Fruit fly (Drosophila melanogaster): ENCODE results near the gene CG43736.

CG43736 gene

DNA sequence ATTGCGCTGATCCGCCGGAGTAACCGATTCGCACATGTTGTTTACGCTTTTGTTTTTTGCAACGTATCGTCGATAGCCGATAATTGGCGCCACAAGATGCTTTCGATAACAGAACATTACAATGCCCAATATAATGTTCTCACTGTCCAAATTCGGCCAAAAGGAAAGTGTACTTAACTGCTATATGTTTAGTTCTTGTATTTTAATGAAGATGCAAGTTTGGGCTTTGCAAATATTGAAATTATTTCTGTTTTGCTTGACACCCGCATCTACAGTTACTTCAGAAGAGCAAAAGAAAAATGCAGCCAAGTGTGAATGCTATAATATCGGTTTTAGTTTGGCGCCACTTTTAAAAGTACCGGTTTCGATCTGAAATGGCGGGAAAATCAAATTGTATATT, 11.1 kb upstream of the CG43736 start:
- TF ChIP-seq Vsx2 (GFP tag; optimal IDR thresholded peaks at IDR 0.05; ENCODE audit: partially characterized antibody), result no peak
- TF ChIP-seq woc (GFP tag; optimal IDR thresholded peaks at IDR 0.05), result peak; percentile 81
- peak; percentile 93 for TF ChIP-seq fru (GFP tag; optimal IDR thresholded peaks at IDR 0.05)
- peak; percentile 24 for TF ChIP-seq lola (GFP tag; optimal IDR thresholded peaks at IDR 0.05)
- peak; percentile 80 for TF ChIP-seq OdsH (GFP tag; optimal IDR thresholded peaks at IDR 0.05)
- no peak for TF ChIP-seq CrebA (GFP tag; optimal IDR thresholded peaks at IDR 0.05; ENCODE audit: borderline replicate concordance)
- peak; percentile 100 for TF ChIP-seq N (GFP tag; optimal IDR thresholded peaks at IDR 0.05)
- peak; percentile 91 for TF ChIP-seq ey (GFP tag; optimal IDR thresholded peaks at IDR 0.05)
- peak; percentile 39 for TF ChIP-seq Mio (GFP tag; optimal IDR thresholded peaks at IDR 0.05)
- peak; percentile 91 for TF ChIP-seq dmrt93B (GFP tag; optimal IDR thresholded peaks at IDR 0.05)
- peak; percentile 86 for TF ChIP-seq sv (GFP tag; optimal IDR thresholded peaks at IDR 0.05)
- TF ChIP-seq br (GFP tag; optimal IDR thresholded peaks at IDR 0.05), result peak; percentile 88
- no peak for TF ChIP-seq brk (GFP tag; optimal IDR thresholded peaks at IDR 0.05)
- no peak for TF ChIP-seq Hr83 (GFP tag; optimal IDR thresholded peaks at IDR 0.05; ENCODE audit: poor library complexity, severe bottlenecking)
- peak; percentile 15 for TF ChIP-seq Jra (GFP tag; optimal IDR thresholded peaks at IDR 0.05)
- peak; percentile 96 for TF ChIP-seq HLH106 (tag; optimal IDR thresholded peaks at IDR 0.05)
- no peak for TF ChIP-seq tai (GFP tag; optimal IDR thresholded peaks at IDR 0.05)
- no peak for TF ChIP-seq pan (optimal IDR thresholded peaks at IDR 0.05)
- peak; percentile 85 for TF ChIP-seq Hr78 (GFP tag; optimal IDR thresholded peaks at IDR 0.05)
- no peak for TF ChIP-seq dl (GFP tag; optimal IDR thresholded peaks at IDR 0.05; ENCODE audit: insufficient read depth in 1 of 2, partially characterized antibody in 2 of 2)
- TF ChIP-seq dsf (GFP tag; optimal IDR thresholded peaks at IDR 0.05; ENCODE audit: borderline replicate concordance), result no peak
- no peak for TF ChIP-seq Dif (GFP tag; optimal IDR thresholded peaks at IDR 0.05; ENCODE audit: partially characterized antibody)
- peak; percentile 30 for TF ChIP-seq Abd-B (GFP tag; optimal IDR thresholded peaks at IDR 0.05)
- TF ChIP-seq foxo (GFP tag; optimal IDR thresholded peaks at IDR 0.05), result peak; percentile 65 to 95
- peak; percentile 76 for TF ChIP-seq psq (GFP tag; optimal IDR thresholded peaks at IDR 0.05)
- no peak for TF ChIP-seq Dfd (GFP tag; optimal IDR thresholded peaks at IDR 0.05)
- TF ChIP-seq rgr (GFP tag; optimal IDR thresholded peaks at IDR 0.05), result peak; percentile 91
- peak; percentile 93 for TF ChIP-seq h (GFP tag; optimal IDR thresholded peaks at IDR 0.05)
- TF ChIP-seq Sp1 (GFP tag; optimal IDR thresholded peaks at IDR 0.05), result peak; percentile 90
- peak; percentile 92 for TF ChIP-seq CG9705 (GFP tag; optimal IDR thresholded peaks at IDR 0.05)
- peak; percentile 79 for TF ChIP-seq CG32264 (GFP tag; optimal IDR thresholded peaks at IDR 0.05)
- TF ChIP-seq usp (GFP tag; optimal IDR thresholded peaks at IDR 0.05), result no peak
- peak; percentile 19 for TF ChIP-seq Myc (optimal IDR thresholded peaks at IDR 0.05)
- no peak for TF ChIP-seq jim (GFP tag; optimal IDR thresholded peaks at IDR 0.05)
- TF ChIP-seq Hnf4 (GFP tag; optimal IDR thresholded peaks at IDR 0.05), result peak; percentile 88
- no peak for TF ChIP-seq Rel (GFP tag; optimal IDR thresholded peaks at IDR 0.05)
- peak; percentile 82 for TF ChIP-seq Rel (tag; optimal IDR thresholded peaks at IDR 0.05)
- TF ChIP-seq sage (GFP tag; optimal IDR thresholded peaks at IDR 0.05), result peak; percentile 71
- TF ChIP-seq GATAd (GFP tag; optimal IDR thresholded peaks at IDR 0.05), result no peak

DNA sequence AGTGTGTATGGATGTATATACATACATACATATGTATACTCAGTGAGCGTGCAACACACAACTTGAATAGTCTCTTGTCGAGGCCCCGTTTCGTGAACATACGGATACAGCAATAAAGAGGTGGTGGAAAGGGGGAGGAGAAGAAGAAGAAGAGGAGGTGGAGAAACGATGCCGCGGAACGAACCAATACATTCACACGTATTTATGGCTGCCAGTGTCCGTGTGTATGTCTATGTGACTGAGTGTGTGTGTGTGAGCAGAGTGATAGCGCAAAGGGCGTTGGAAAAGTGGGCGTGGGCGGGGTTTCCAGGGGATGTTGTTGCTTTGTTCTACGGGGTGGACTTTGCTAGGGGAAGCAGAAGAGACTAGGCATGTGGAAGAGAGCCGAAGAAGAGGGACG, 10.3 kb upstream of the CG43736 start:
- TF ChIP-seq Dif (GFP tag; optimal IDR thresholded peaks at IDR 0.05; ENCODE audit: partially characterized antibody) (peak; percentile 31), psq (GFP tag; optimal IDR thresholded peaks at IDR 0.05) (peak; percentile 77), Rel (GFP tag; optimal IDR thresholded peaks at IDR 0.05) (no peak), Rel (tag; optimal IDR thresholded peaks at IDR 0.05) (peak; percentile 67), Abd-B (GFP tag; optimal IDR thresholded peaks at IDR 0.05) (no peak), Sp1 (GFP tag; optimal IDR thresholded peaks at IDR 0.05) (peak; percentile 45)

dm6 chrX:6854563-6854962, 9.1 kb upstream of the CG43736 start:
- no peak for TF ChIP-seq GATAd (GFP tag; optimal IDR thresholded peaks at IDR 0.05)
- no peak for TF ChIP-seq Hr78 (GFP tag; optimal IDR thresholded peaks at IDR 0.05)
- TF ChIP-seq fru (GFP tag; optimal IDR thresholded peaks at IDR 0.05), result peak; percentile 73
- TF ChIP-seq ey (GFP tag; optimal IDR thresholded peaks at IDR 0.05), result peak; percentile 69
- peak; percentile 46 for TF ChIP-seq OdsH (GFP tag; optimal IDR thresholded peaks at IDR 0.05)
- no peak for TF ChIP-seq tai (GFP tag; optimal IDR thresholded peaks at IDR 0.05)
- peak; percentile 33 for TF ChIP-seq dmrt93B (GFP tag; optimal IDR thresholded peaks at IDR 0.05)
- TF ChIP-seq Myc (optimal IDR thresholded peaks at IDR 0.05), result no peak
- TF ChIP-seq pan (optimal IDR thresholded peaks at IDR 0.05), result no peak
- no peak for TF ChIP-seq N (GFP tag; optimal IDR thresholded peaks at IDR 0.05)
- no peak for TF ChIP-seq jim (GFP tag; optimal IDR thresholded peaks at IDR 0.05)
- no peak for TF ChIP-seq Hr83 (GFP tag; optimal IDR thresholded peaks at IDR 0.05; ENCODE audit: poor library complexity, severe bottlenecking)
- TF ChIP-seq Dif (GFP tag; optimal IDR thresholded peaks at IDR 0.05; ENCODE audit: partially characterized antibody), result no peak
- no peak for TF ChIP-seq Rel (GFP tag; optimal IDR thresholded peaks at IDR 0.05)
- TF ChIP-seq Rel (tag; optimal IDR thresholded peaks at IDR 0.05), result no peak
- TF ChIP-seq CG9705 (GFP tag; optimal IDR thresholded peaks at IDR 0.05), result no peak
- peak; percentile 24 for TF ChIP-seq psq (GFP tag; optimal IDR thresholded peaks at IDR 0.05)
- TF ChIP-seq Dfd (GFP tag; optimal IDR thresholded peaks at IDR 0.05), result no peak
- peak; percentile 74 for TF ChIP-seq rgr (GFP tag; optimal IDR thresholded peaks at IDR 0.05)
- TF ChIP-seq Mio (GFP tag; optimal IDR thresholded peaks at IDR 0.05), result no peak
- no peak for TF ChIP-seq lola (GFP tag; optimal IDR thresholded peaks at IDR 0.05)
- no peak for TF ChIP-seq CrebA (GFP tag; optimal IDR thresholded peaks at IDR 0.05; ENCODE audit: borderline replicate concordance)
- no peak for TF ChIP-seq brk (GFP tag; optimal IDR thresholded peaks at IDR 0.05)
- TF ChIP-seq usp (GFP tag; optimal IDR thresholded peaks at IDR 0.05), result no peak
- TF ChIP-seq HLH106 (tag; optimal IDR thresholded peaks at IDR 0.05), result peak; percentile 10
- TF ChIP-seq Sp1 (GFP tag; optimal IDR thresholded peaks at IDR 0.05), result peak; percentile 52
- peak; percentile 39 for TF ChIP-seq sage (GFP tag; optimal IDR thresholded peaks at IDR 0.05)
- TF ChIP-seq foxo (GFP tag; optimal IDR thresholded peaks at IDR 0.05), result peak in 1 of 2 experiments; percentile 72
- TF ChIP-seq Vsx2 (GFP tag; optimal IDR thresholded peaks at IDR 0.05; ENCODE audit: partially characterized antibody), result no peak
- TF ChIP-seq dl (GFP tag; optimal IDR thresholded peaks at IDR 0.05; ENCODE audit: insufficient read depth in 1 of 2, partially characterized antibody in 2 of 2), result no peak
- peak; percentile 11 for TF ChIP-seq woc (GFP tag; optimal IDR thresholded peaks at IDR 0.05)
- TF ChIP-seq Hnf4 (GFP tag; optimal IDR thresholded peaks at IDR 0.05), result peak; percentile 45
- TF ChIP-seq Abd-B (GFP tag; optimal IDR thresholded peaks at IDR 0.05), result no peak
- peak; percentile 48 for TF ChIP-seq br (GFP tag; optimal IDR thresholded peaks at IDR 0.05)
- no peak for TF ChIP-seq CG32264 (GFP tag; optimal IDR thresholded peaks at IDR 0.05)
- TF ChIP-seq h (GFP tag; optimal IDR thresholded peaks at IDR 0.05), result peak; percentile 71
- peak; percentile 7 for TF ChIP-seq Jra (GFP tag; optimal IDR thresholded peaks at IDR 0.05)
- TF ChIP-seq sv (GFP tag; optimal IDR thresholded peaks at IDR 0.05), result peak; percentile 71

Measured in whole organism, wandering third instar larva.